Fruit fly (Drosophila melanogaster) whole organism, embryonic: ENCODE results near the gene sol.

Experiments used
- Bgb ChIP-seq: fragments of 200-800 bp; sonication (Bioruptor generic); IDR thresholded peaks from 2 replicates; pipeline ENCODE4 v1.3.6; 2022; ENCODE audit warnings: missing biosample characterization, missing genetic modification characterization; ENCODE audit not compliant: partially characterized antibody
- BtbVII ChIP-seq: fragments of 200-800 bp; sonication (Bioruptor generic); optimal IDR thresholded peaks from 3 replicates; lab custom pipeline; 2017; ENCODE audit warnings: missing biosample characterization, mild to moderate bottlenecking, missing genetic modification characterization
- CG11093 ChIP-seq: fragments of 200-800 bp; sonication (Bioruptor generic); IDR thresholded peaks from 3 replicates; pipeline ENCODE4 v1.3.6; 2022; ENCODE audit warnings: missing biosample characterization, missing genetic modification characterization
- CG12104 ChIP-seq: fragments of 200-800 bp; sonication (Bioruptor generic); optimal IDR thresholded peaks from 3 replicates; lab custom pipeline; 2016; ENCODE audit warnings: missing biosample characterization, missing genetic modification characterization
- CG12744 ChIP-seq: fragments of 200-800 bp; sonication (Bioruptor generic); optimal IDR thresholded peaks from 2 replicates; lab custom pipeline; 2016; ENCODE audit warnings: missing biosample characterization, missing genetic modification characterization
- CG13287 ChIP-seq: fragments of 200-800 bp; sonication (Bioruptor generic); IDR thresholded peaks from 2 replicates; pipeline ENCODE4 v1.3.6; 2022; ENCODE audit warnings: missing biosample characterization, missing genetic modification characterization; ENCODE audit not compliant: partially characterized antibody
- CG13624 ChIP-seq: fragments of 200-800 bp; sonication (Bioruptor generic); optimal IDR thresholded peaks from 2 replicates; lab custom pipeline; 2016; ENCODE audit warnings: missing biosample characterization, missing genetic modification characterization
- CG1603 ChIP-seq: fragments of 200-800 bp; sonication (Bioruptor generic); optimal IDR thresholded peaks from 2 replicates; lab custom pipeline; 2019; ENCODE audit warnings: missing biosample characterization, mild to moderate bottlenecking, missing genetic modification characterization, moderate library complexity
- CG3281 ChIP-seq: fragments of 200-800 bp; sonication (Bioruptor generic); optimal IDR thresholded peaks from 3 replicates; lab custom pipeline; 2017; ENCODE audit warnings: missing biosample characterization, mild to moderate bottlenecking, missing genetic modification characterization
- CG43689 ChIP-seq: fragments of 200-800 bp; sonication (Bioruptor generic); IDR thresholded peaks from 2 replicates; pipeline ENCODE4 v1.3.6; 2022; ENCODE audit warnings: missing biosample characterization, missing genetic modification characterization
- CG5953 ChIP-seq: fragments of 200-800 bp; sonication (Bioruptor generic); IDR thresholded peaks from 2 replicates; pipeline ENCODE4 v1.3.6; 2022; ENCODE audit warnings: missing biosample characterization, missing genetic modification characterization
- CG6254 ChIP-seq: fragments of 200-800 bp; sonication (Bioruptor generic); optimal IDR thresholded peaks from 3 replicates; lab custom pipeline; 2017; ENCODE audit warnings: mild to moderate bottlenecking, missing biosample characterization, missing genetic modification reagents, missing genetic modification characterization
- CG7987 ChIP-seq: fragments of 200-800 bp; sonication (Bioruptor generic); optimal IDR thresholded peaks from 2 replicates; lab custom pipeline; 2018; ENCODE audit warnings: missing biosample characterization, mild to moderate bottlenecking, missing genetic modification characterization, moderate library complexity
- Gug ChIP-seq: fragments of 200-800 bp; sonication (Bioruptor generic); IDR thresholded peaks from 4 replicates; pipeline ENCODE4 v1.3.6; 2022; ENCODE audit warnings: missing biosample characterization, missing genetic modification characterization
- Hand ChIP-seq: fragments of 200-800 bp; sonication (Bioruptor generic); optimal IDR thresholded peaks from 2 replicates; lab custom pipeline; 2017; ENCODE audit warnings: mild to moderate bottlenecking, missing biosample characterization, missing genetic modification reagents, missing genetic modification characterization
- HmgD ChIP-seq: fragments of 200-800 bp; sonication (Bioruptor generic); optimal IDR thresholded peaks from 3 replicates; lab custom pipeline; 2016; ENCODE audit warnings: missing biosample characterization, missing genetic modification characterization
- Hr51 ChIP-seq, 2 experiments: fragments of 200-800 bp; sonication (Bioruptor generic); optimal IDR thresholded peaks; 2 replicates in 1 of 2; 3 replicates in 1 of 2; lab custom pipeline; 2016 to 2018; ENCODE audit warnings: missing biosample characterization in 2 of 2, missing genetic modification characterization in 2 of 2, mild to moderate bottlenecking in 1 of 2, moderate library complexity in 1 of 2
- Kr ChIP-seq: fragments of 200-800 bp; sonication (Bioruptor generic); optimal IDR thresholded peaks from 2 replicates; lab custom pipeline; 2017; ENCODE audit warnings: missing biosample characterization, mild to moderate bottlenecking, missing genetic modification characterization
- Nf-YA ChIP-seq: fragments of 200-800 bp; sonication (Bioruptor generic); IDR thresholded peaks from 2 replicates; pipeline ENCODE4 v1.3.6; 2022; ENCODE audit warnings: missing biosample characterization, missing genetic modification characterization
- Nf-YB ChIP-seq: fragments of 200-800 bp; sonication (Bioruptor generic); optimal IDR thresholded peaks from 3 replicates; lab custom pipeline; 2019; ENCODE audit warnings: missing biosample characterization, mild to moderate bottlenecking, missing genetic modification characterization, moderate library complexity
- NfI ChIP-seq: fragments of 200-800 bp; sonication (Bioruptor generic); optimal IDR thresholded peaks from 3 replicates; lab custom pipeline; 2018; ENCODE audit warnings: missing biosample characterization, mild to moderate bottlenecking, missing genetic modification characterization, moderate library complexity
- Sox102F ChIP-seq: fragments of 200-800 bp; sonication (Bioruptor generic); optimal IDR thresholded peaks from 2 replicates; lab custom pipeline; 2018; ENCODE audit warnings: missing biosample characterization, mild to moderate bottlenecking, missing genetic modification characterization, moderate library complexity
- TFAM ChIP-seq: fragments of 200-800 bp; sonication (Bioruptor generic); optimal IDR thresholded peaks from 2 replicates; lab custom pipeline; 2017; ENCODE audit warnings: missing biosample characterization, missing genetic modification characterization, inconsistent platforms
- al ChIP-seq: fragments of 200-800 bp; sonication (Bioruptor generic); IDR thresholded peaks from 2 replicates; pipeline ENCODE4 v1.3.6; 2022; ENCODE audit warnings: missing biosample characterization, missing genetic modification characterization
- amos ChIP-seq: fragments of 200-800 bp; sonication (Bioruptor generic); IDR thresholded peaks from 2 replicates; pipeline ENCODE4 v1.3.6; 2022; ENCODE audit warnings: missing biosample characterization, missing genetic modification characterization; ENCODE audit not compliant: partially characterized antibody
- ase ChIP-seq: fragments of 200-800 bp; sonication (Bioruptor generic); IDR thresholded peaks from 3 replicates; pipeline ENCODE4 v1.3.6; 2022; ENCODE audit warnings: missing biosample characterization, missing genetic modification characterization
- ato ChIP-seq: fragments of 200-800 bp; sonication (Bioruptor generic); IDR thresholded peaks from 2 replicates; pipeline ENCODE4 v1.3.6; 2022; ENCODE audit warnings: missing biosample characterization, missing genetic modification characterization; ENCODE audit not compliant: partially characterized antibody
- br ChIP-seq: fragments of >200 bp; optimal IDR thresholded peaks from 2 replicates; lab custom pipeline; 2017
- caup ChIP-seq: fragments of 200-800 bp; sonication (Bioruptor generic); optimal IDR thresholded peaks from 3 replicates; lab custom pipeline; 2017; ENCODE audit warnings: missing biosample characterization, mild to moderate bottlenecking, missing genetic modification characterization, moderate library complexity; ENCODE audit not compliant: severe bottlenecking
- croc ChIP-seq: fragments of 200-800 bp; sonication (Bioruptor generic); conservative IDR thresholded peaks from 3 replicates; pipeline ENCODE4 v1.3.6; 2022; ENCODE audit warnings: missing biosample characterization, missing genetic modification characterization
- danr ChIP-seq: fragments of 200-800 bp; sonication (Bioruptor generic); IDR thresholded peaks from 2 replicates; pipeline ENCODE4 v1.3.6; 2022; ENCODE audit warnings: missing biosample characterization, missing genetic modification characterization
- dati ChIP-seq: fragments of 200-800 bp; sonication (Bioruptor generic); IDR thresholded peaks from 2 replicates; pipeline ENCODE4 v1.3.6; 2022; ENCODE audit warnings: missing biosample characterization, missing genetic modification characterization
- dm ChIP-seq: fragments of 200-800 bp; sonication (Bioruptor generic); optimal IDR thresholded peaks from 3 replicates; lab custom pipeline; 2016; ENCODE audit warnings: missing biosample characterization, missing genetic modification characterization
- eve ChIP-seq, 2 experiments: fragments of >200 bp; optimal IDR thresholded peaks; 2 replicates each; lab custom pipeline; 2017; ENCODE audit warnings: missing biosample characterization in 2 of 2, missing genetic modification characterization in 2 of 2
- eyg ChIP-seq: fragments of 200-800 bp; sonication (Bioruptor generic); optimal IDR thresholded peaks from 3 replicates; lab custom pipeline; 2016; ENCODE audit warnings: missing biosample characterization, missing genetic modification characterization
- fd102C ChIP-seq: fragments of 200-800 bp; sonication (Bioruptor generic); optimal IDR thresholded peaks from 2 replicates; lab custom pipeline; 2018; ENCODE audit warnings: missing biosample characterization, mild to moderate bottlenecking, missing genetic modification characterization, moderate library complexity
- ind ChIP-seq: fragments of 200-800 bp; sonication (Bioruptor generic); optimal IDR thresholded peaks from 3 replicates; lab custom pipeline; 2016; ENCODE audit warnings: missing biosample characterization, missing genetic modification characterization
- jigr1 ChIP-seq: fragments of 200-800 bp; sonication (Bioruptor generic); IDR thresholded peaks from 3 replicates; pipeline ENCODE4 v1.3.6; 2022; ENCODE audit warnings: missing biosample characterization, missing genetic modification characterization
- jing ChIP-seq: fragments of 200-800 bp; sonication (Bioruptor generic); optimal IDR thresholded peaks from 2 replicates; lab custom pipeline; 2018; ENCODE audit warnings: missing biosample characterization, mild to moderate bottlenecking, missing genetic modification characterization
- ken ChIP-seq: fragments of 200-800 bp; sonication (Bioruptor generic); IDR thresholded peaks from 3 replicates; pipeline ENCODE4 v1.3.6; 2022; ENCODE audit warnings: missing biosample characterization, missing genetic modification characterization
- lilli ChIP-seq: fragments of 200-800 bp; sonication (Bioruptor generic); optimal IDR thresholded peaks from 3 replicates; lab custom pipeline; 2016; ENCODE audit warnings: missing biosample characterization, missing genetic modification characterization
- lola ChIP-seq, 3 experiments: fragments of >200 bp in 2 of 3; fragments of 200-800 bp in 1 of 3; sonication (Bioruptor generic) in 1 of 3; optimal IDR thresholded peaks; 2 replicates each; lab custom pipeline; 2017 to 2019; ENCODE audit warnings: missing biosample characterization in 3 of 3, missing genetic modification characterization in 3 of 3, mild to moderate bottlenecking in 1 of 3, moderate library complexity in 1 of 3
- mld ChIP-seq: fragments of 200-800 bp; sonication (Bioruptor generic); IDR thresholded peaks from 3 replicates; pipeline ENCODE4 v1.3.6; 2022; ENCODE audit warnings: missing biosample characterization, missing genetic modification characterization; ENCODE audit not compliant: partially characterized antibody
- org-1 ChIP-seq: fragments of 200-800 bp; sonication (Bioruptor generic); optimal IDR thresholded peaks from 2 replicates; lab custom pipeline; 2017; ENCODE audit warnings: missing biosample characterization, missing genetic modification characterization
- otp ChIP-seq: fragments of 200-800 bp; sonication (Bioruptor generic); IDR thresholded peaks from 3 replicates; pipeline ENCODE4, ENCODE4 v1.3.6; 2022; ENCODE audit warnings: missing biosample characterization, missing genetic modification characterization
- psq ChIP-seq: fragments of 200-800 bp; sonication (Bioruptor generic); optimal IDR thresholded peaks from 2 replicates; lab custom pipeline; 2017; ENCODE audit warnings: missing biosample characterization, missing genetic modification characterization
- pum ChIP-seq: fragments of 200-800 bp; sonication (Bioruptor generic); optimal IDR thresholded peaks from 2 replicates; lab custom pipeline; 2016; ENCODE audit warnings: missing biosample characterization, missing genetic modification characterization
- sug ChIP-seq: fragments of 200-800 bp; optimal IDR thresholded peaks from 2 replicates; lab custom pipeline; 2019; ENCODE audit warnings: missing biosample characterization, mild to moderate bottlenecking, missing genetic modification characterization, moderate library complexity
- tgo ChIP-seq: fragments of 200-800 bp; sonication (Bioruptor generic); IDR thresholded peaks from 3 replicates; pipeline ENCODE4 v1.3.6; 2022; ENCODE audit warnings: missing biosample characterization, missing genetic modification characterization
- vfl ChIP-seq: fragments of 200-800 bp; sonication (Bioruptor generic); optimal IDR thresholded peaks from 2 replicates; lab custom pipeline; 2016; ENCODE audit warnings: missing biosample characterization, missing genetic modification characterization

The sol gene

DNA sequence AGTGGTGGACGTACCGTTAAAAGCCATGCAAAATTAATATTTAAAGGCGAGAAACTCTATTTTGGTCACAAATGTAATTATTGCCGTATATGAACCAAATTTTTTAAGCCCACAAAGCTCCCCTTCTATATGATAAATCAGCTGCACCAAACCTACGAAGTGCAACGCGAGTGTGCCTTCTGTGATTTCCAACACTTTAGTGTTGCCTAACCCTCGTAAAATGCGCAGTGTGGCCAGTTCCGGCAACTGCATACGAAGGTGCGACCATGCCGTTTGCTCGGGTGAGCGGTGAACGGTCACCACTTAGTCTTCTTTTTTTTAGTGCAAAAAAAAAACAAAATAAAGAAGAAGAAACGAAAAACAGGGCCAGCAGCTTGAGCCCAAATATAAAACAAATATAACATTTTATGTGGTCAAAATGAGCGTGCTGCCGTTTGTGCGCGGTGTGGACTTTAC, 10.6 kb upstream of the sol start, which contains the start of the genes tty and fliI:
Gene tty, minus strand, starts transcription at position 201 of the 456 bp plus-strand sequence.
Gene fliI, plus strand, starts transcription at position 266 of the 456 bp plus-strand sequence.
- TF ChIP-seq BtbVII (GFP tag; lab: Kevin White, UChicago) (peak; percentile 20), lilli (GFP tag; lab: Kevin White, UChicago) (peak; percentile 91), Nf-YA (peak; percentile 77; the same call in 1 of the 2 replicates), sug (peak; percentile 55), fd102C (GFP tag; lab: Kevin White, UChicago) (no peak), Bgb (GFP tag; lab: Robert Waterston, UW) (no peak), jing (GFP tag; lab: Kevin White, UChicago) (peak; percentile 56), CG5953 (GFP tag; lab: Robert Waterston, UW) (peak; percentile 69; the same call in 1 of the 2 replicates), org-1 (GFP tag; lab: Kevin White, UChicago) (peak; percentile 54), ato (no peak), psq (no peak), eve (GFP tag; optimal IDR thresholded peaks at IDR 0.05; lab: Kevin White, UChicago) (no peak), vfl (GFP tag; lab: Kevin White, UChicago) (peak; percentile 70), Kr (no peak), ken (GFP tag; lab: Robert Waterston, UW) (peak; percentile 90), ind (GFP tag; lab: Kevin White, UChicago) (peak; percentile 85), CG7987 (GFP tag; lab: Kevin White, UChicago) (peak; percentile 69), al (GFP tag; lab: Robert Waterston, UW) (peak; percentile 86), CG11093 (GFP tag; lab: Robert Waterston, UW) (peak; percentile 86; the same call in 2 of the 3 replicates), CG12104 (GFP tag; lab: Kevin White, UChicago) (peak; percentile 72), CG12744 (peak; percentile 42), CG1603 (tag; lab: Kevin White, UChicago) (peak; percentile 88), CG6254 (GFP tag; lab: Kevin White, UChicago) (peak; percentile 36), CG13624 (GFP tag; lab: Kevin White, UChicago) (peak; percentile 79), Gug (peak; percentile 93), ase (GFP tag; lab: Robert Waterston, UW) (peak; percentile 90), CG43689 (peak; percentile 53), TFAM (GFP tag; lab: Kevin White, UChicago) (no peak), br (lab: Kevin White, UChicago) (no peak), Hand (GFP tag; lab: Kevin White, UChicago) (peak; percentile 30), otp (GFP tag; lab: Robert Waterston, UW) (peak; percentile 84), pum (peak; percentile 86), NfI (peak; percentile 82), HmgD (peak; percentile 82), dm (GFP tag; lab: Kevin White, UChicago) (peak; percentile 75), Sox102F (GFP tag; lab: Kevin White, UChicago) (peak; percentile 80), tgo (GFP tag; lab: Robert Waterston, UW) (peak; percentile 89), Hr51 (GFP tag; optimal IDR thresholded peaks at IDR 0.05; lab: Kevin White, UChicago) (peak; percentile 76 to 83), danr (GFP tag; lab: Robert Waterston, UW) (peak; percentile 60; the same call in 1 of the 2 replicates), caup (GFP tag; lab: Kevin White, UChicago) (peak; percentile 79), lola (GFP tag; optimal IDR thresholded peaks at IDR 0.05; lab: Kevin White, UChicago) (peak in 1 of 3 experiments; percentile 41), mld (GFP tag; lab: Robert Waterston, UW) (no peak), CG13287 (GFP tag; lab: Robert Waterston, UW) (peak; percentile 14; the same call in 1 of the 2 replicates), CG3281 (GFP tag; lab: Kevin White, UChicago) (peak; percentile 74), dati (peak; percentile 73), Nf-YB (GFP tag; lab: Kevin White, UChicago) (peak; percentile 37), croc (GFP tag; lab: Robert Waterston, UW) (peak; percentile 62), eyg (peak; percentile 66), jigr1 (GFP tag; lab: Robert Waterston, UW) (peak; percentile 78; the same call in 2 of the 3 replicates), amos (GFP tag; lab: Robert Waterston, UW) (peak; percentile 41)
